Worm (Caenorhabditis elegans) whole organism, L1 larva: ENCODE results near the gene C24H10.2.

Source experiments
- ama-1 ChIP-seq: fragments of 150-350 bp; optimal IDR thresholded peaks from 2 replicates; lab custom pipeline; 2014
- dsc-1 ChIP-seq: sonication (generic microtip); optimal IDR thresholded peaks from 2 replicates; lab custom pipeline; 2016; ENCODE audit warnings: mild to moderate bottlenecking, missing genetic modification characterization, missing compliant biosample characterization
- lin-14 ChIP-seq: fragments of 200-800 bp; sonication (Bioruptor generic); optimal IDR thresholded peaks from 2 replicates; lab custom pipeline; 2018; ENCODE audit warnings: mild to moderate bottlenecking, missing genetic modification characterization, moderate library complexity, missing compliant biosample characterization
- lin-39 ChIP-seq: fragments of 150-350 bp; optimal IDR thresholded peaks from 2 replicates; lab custom pipeline; 2014; ENCODE audit warnings: missing biosample characterization, missing genetic modification reagents, missing genetic modification characterization
- nhr-12 ChIP-seq: sonication (generic microtip); optimal IDR thresholded peaks from 2 replicates; lab custom pipeline; 2017; ENCODE audit warnings: missing biosample characterization, missing genetic modification characterization
- nhr-77 ChIP-seq: fragments of 150-350 bp; optimal IDR thresholded peaks from 2 replicates; lab custom pipeline; 2014; ENCODE audit warnings: missing biosample characterization, missing genetic modification characterization
- skn-1 ChIP-seq: fragments of 150-350 bp; optimal IDR thresholded peaks from 2 replicates; lab custom pipeline; 2014; ENCODE audit warnings: missing biosample characterization, missing genetic modification characterization
- tbx-2 ChIP-seq: sonication (generic microtip); optimal IDR thresholded peaks from 2 replicates; lab custom pipeline; 2016; ENCODE audit warnings: missing genetic modification characterization, missing compliant biosample characterization
- unc-62 ChIP-seq: fragments of 150-350 bp; optimal IDR thresholded peaks from 2 replicates; lab custom pipeline; 2014; ENCODE audit warnings: missing biosample characterization, missing genetic modification reagents, missing genetic modification characterization

DNA sequence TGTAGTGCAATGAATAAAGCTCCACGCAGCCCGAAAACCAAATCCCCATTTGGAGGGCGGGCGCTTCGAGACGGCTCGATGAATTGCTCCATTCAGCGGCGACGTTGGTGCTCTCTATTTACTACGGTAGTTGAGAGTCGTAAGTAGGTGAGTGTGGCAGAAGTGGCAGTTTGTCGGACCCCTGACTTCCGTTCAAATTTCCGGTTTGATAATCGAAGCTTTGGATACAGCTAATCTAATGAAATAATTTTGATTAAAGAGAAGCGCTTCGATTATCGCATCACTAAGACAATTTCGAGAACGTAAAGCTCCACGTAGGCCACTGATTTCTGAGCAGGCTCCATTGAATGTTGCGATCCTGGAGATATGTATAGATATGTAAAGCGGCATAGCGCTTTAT lies 20.1 kb downstream of the C24H10.2 start, which contains the start of gene ets-5:
- TF ChIP-seq lin-39 (tag; lab: Kevin White, UChicago) (no peak), nhr-77 (tag; lab: Kevin White, UChicago) (no peak), nhr-12 (no peak), ama-1 (lab: Kevin White, UChicago) (no peak), skn-1 (tag; lab: Kevin White, UChicago) (no peak), tbx-2 (no peak), dsc-1 (no peak), lin-14 (GFP tag; lab: Kevin White, UChicago) (no peak), unc-62 (GFP tag; lab: Kevin White, UChicago) (no peak)
